Worm (Caenorhabditis elegans): Measurements from ENCODE around the gene str-145.

ce11 chrV:8079813-8080212 lies 18.3 kb downstream of the str-145 start:
- no peak for TF ChIP-seq fos-1 (tag; optimal IDR thresholded peaks at IDR 0.05)
- no peak for TF ChIP-seq tbx-2 (tag; optimal IDR thresholded peaks at IDR 0.05)
- TF ChIP-seq ztf-11 (tag; optimal IDR thresholded peaks at IDR 0.05): no peak
- TF ChIP-seq nhr-76 (tag; optimal IDR thresholded peaks at IDR 0.05): no peak
- no peak for TF ChIP-seq nhr-237 (tag; optimal IDR thresholded peaks at IDR 0.05)
- no peak for TF ChIP-seq C04F5.9 (tag; optimal IDR thresholded peaks at IDR 0.05)
- no peak for TF ChIP-seq snpc-4 (tag; optimal IDR thresholded peaks at IDR 0.05)
- TF ChIP-seq blmp-1 (tag; optimal IDR thresholded peaks at IDR 0.05): peak; percentile 27
